Worm (Caenorhabditis elegans): Measurements from ENCODE around the gene Y41D4B.1.

Y41D4B.1 gene

DNA sequence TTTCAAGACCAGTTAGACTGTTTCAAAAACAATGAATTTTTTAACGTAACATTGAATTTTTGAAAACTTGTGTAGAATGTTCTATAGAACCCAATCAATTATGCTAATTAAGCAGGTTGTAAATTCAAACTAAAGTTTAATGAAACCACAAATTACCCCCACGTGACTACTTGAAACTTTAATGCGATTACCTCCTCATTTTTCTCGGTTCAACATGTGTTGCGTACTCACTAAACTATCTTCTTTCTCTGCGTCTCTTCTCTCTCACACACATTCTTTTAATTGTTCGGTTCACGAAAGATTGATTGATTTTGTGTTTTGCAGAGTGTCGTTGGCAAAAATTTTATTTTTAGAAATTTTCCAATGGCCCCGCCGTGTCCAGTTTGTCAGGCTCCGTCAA is 48.8 kb upstream of the Y41D4B.1 start, which contains the start of gene nhr-87 (continued):
- no peak for TF ChIP-seq unc-62 (GFP tag; optimal IDR thresholded peaks at IDR 0.05)
- TF ChIP-seq nhr-12 (tag; optimal IDR thresholded peaks at IDR 0.05) = no peak
- peak; percentile 58 for TF ChIP-seq nhr-47 (tag; optimal IDR thresholded peaks at IDR 0.05)
- TF ChIP-seq ces-1 (GFP tag; optimal IDR thresholded peaks at IDR 0.05) = no peak
- TF ChIP-seq alr-1 (tag; optimal IDR thresholded peaks at IDR 0.05; ENCODE audit: borderline replicate concordance) = no peak
- no peak for TF ChIP-seq ztf-4 (tag; optimal IDR thresholded peaks at IDR 0.05)
- peak; percentile 18 to 44 for TF ChIP-seq efl-1 (optimal IDR thresholded peaks at IDR 0.05)
- peak; percentile 21 to 83 for TF ChIP-seq efl-1 (GFP tag; optimal IDR thresholded peaks at IDR 0.05 in 1 of 2)
- TF ChIP-seq pag-3 (tag; optimal IDR thresholded peaks at IDR 0.05; ENCODE audit: borderline replicate concordance, insufficient read depth) = peak; percentile 87
- peak; percentile 82 for TF ChIP-seq mep-1 (tag; optimal IDR thresholded peaks at IDR 0.05)
- TF ChIP-seq mab-9 (GFP tag; IDR thresholded peaks at IDR 0.05) = no peak
- TF ChIP-seq C16A3.4 (tag; optimal IDR thresholded peaks at IDR 0.05) = peak; percentile 24
- no peak for TF ChIP-seq nhr-28 (tag; optimal IDR thresholded peaks at IDR 0.05)
- TF ChIP-seq xbp-1 (tag; optimal IDR thresholded peaks at IDR 0.05) = peak; percentile 38
- no peak for TF ChIP-seq snpc-4 (tag; optimal IDR thresholded peaks at IDR 0.05)
- TF ChIP-seq skn-1 (tag; optimal IDR thresholded peaks at IDR 0.05) = no peak
- TF ChIP-seq elt-2 (tag; optimal IDR thresholded peaks at IDR 0.05) = no peak
- no peak for TF ChIP-seq ceh-8 (GFP tag; optimal IDR thresholded peaks at IDR 0.05)
- TF ChIP-seq hlh-4 (tag; optimal IDR thresholded peaks at IDR 0.05) = no peak
- no peak for TF ChIP-seq lin-15B (tag; optimal IDR thresholded peaks at IDR 0.05)
- TF ChIP-seq isw-1 (GFP tag; IDR thresholded peaks at IDR 0.05) = no peak
- no peak for TF ChIP-seq fos-1 (tag; optimal IDR thresholded peaks at IDR 0.05)
- no peak for TF ChIP-seq unc-98 (GFP tag; IDR thresholded peaks at IDR 0.05)
- no peak for TF ChIP-seq aly-2 (tag; optimal IDR thresholded peaks at IDR 0.05)
- TF ChIP-seq ceh-82 (tag; optimal IDR thresholded peaks at IDR 0.05) = no peak
- TF ChIP-seq efl-3 (GFP tag; optimal IDR thresholded peaks at IDR 0.05) = no peak
- TF ChIP-seq pqm-1 (tag; optimal IDR thresholded peaks at IDR 0.05) = no peak
- no peak for TF ChIP-seq C34B4.2 (tag; optimal IDR thresholded peaks at IDR 0.05)
- TF ChIP-seq Y116A8C.19 (tag; optimal IDR thresholded peaks at IDR 0.05; ENCODE audit: borderline replicate concordance) = no peak
- no peak for TF ChIP-seq tlp-1 (tag; optimal IDR thresholded peaks at IDR 0.05)
- peak; percentile 88 for TF ChIP-seq vab-15 (tag; optimal IDR thresholded peaks at IDR 0.05)
- peak; percentile 78 for TF ChIP-seq grh-1 (GFP tag; IDR thresholded peaks at IDR 0.05)
- no peak for TF ChIP-seq F16B12.6 (tag; optimal IDR thresholded peaks at IDR 0.05)
- peak; percentile 89 for TF ChIP-seq lin-39 (tag; optimal IDR thresholded peaks at IDR 0.05)
- TF ChIP-seq dsc-1 (tag; optimal IDR thresholded peaks at IDR 0.05) = peak; percentile 56

DNA sequence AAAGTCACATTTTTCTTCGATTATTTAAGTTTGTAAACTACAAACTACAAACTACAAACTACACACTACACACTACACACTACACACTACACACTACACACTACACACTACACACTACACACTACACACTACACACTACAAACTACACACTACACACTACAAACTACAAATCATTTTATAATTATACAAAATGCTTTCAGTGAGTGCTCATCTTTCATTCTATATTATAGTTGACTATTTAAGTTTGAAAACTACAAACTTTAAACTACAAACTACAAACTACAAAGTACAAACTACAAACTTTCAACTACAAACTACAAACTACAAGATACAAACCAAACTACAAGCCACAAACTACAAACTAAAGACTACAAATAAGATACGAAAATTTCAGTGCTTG is 48.1 kb upstream of the Y41D4B.1 start:
- no peak for TF ChIP-seq pag-3 (tag; optimal IDR thresholded peaks at IDR 0.05; ENCODE audit: borderline replicate concordance, insufficient read depth)
- TF ChIP-seq nhr-12 (tag; optimal IDR thresholded peaks at IDR 0.05) = peak; percentile 53
- TF ChIP-seq nhr-28 (tag; optimal IDR thresholded peaks at IDR 0.05) = peak; percentile 24

DNA sequence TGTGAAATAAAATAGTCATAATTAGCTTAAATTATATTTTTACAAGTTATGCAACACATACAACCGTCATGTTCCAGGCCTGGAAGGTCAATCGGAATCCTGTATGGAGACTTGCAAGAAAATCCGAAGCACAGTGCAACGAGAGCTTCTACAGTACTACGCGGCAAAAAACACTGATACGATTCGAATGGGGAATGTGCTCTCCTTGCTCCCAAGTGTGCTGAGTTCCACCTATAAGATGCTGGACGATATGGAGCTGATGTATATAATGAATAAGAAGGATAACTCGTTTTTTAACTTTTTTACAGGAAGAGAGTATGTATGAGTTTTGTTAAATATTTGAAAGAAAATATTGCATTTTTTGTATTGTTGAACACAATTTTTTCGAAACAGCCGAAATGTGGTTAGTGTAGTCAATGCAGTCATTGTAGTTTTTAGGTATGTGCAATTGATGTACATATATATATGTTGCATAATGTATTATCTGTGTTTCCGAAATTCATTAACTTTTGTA is 46.1 kb upstream of the Y41D4B.1 start, which contains the start of gene nhr-146:
Gene nhr-146 (plus strand): TSS at position 464 of the 514 bp plus-strand sequence.
- no peak for TF ChIP-seq fos-1 (tag; optimal IDR thresholded peaks at IDR 0.05)
- no peak for TF ChIP-seq pax-3 (tag; optimal IDR thresholded peaks at IDR 0.05)
- TF ChIP-seq lin-15B (tag; optimal IDR thresholded peaks at IDR 0.05) = no peak
- TF ChIP-seq zip-4 (GFP tag; optimal IDR thresholded peaks at IDR 0.05) = no peak
- no peak for TF ChIP-seq ceh-90 (tag; optimal IDR thresholded peaks at IDR 0.05)
- no peak for TF ChIP-seq unc-62 (GFP tag; optimal IDR thresholded peaks at IDR 0.05)
- TF ChIP-seq zag-1 (tag; optimal IDR thresholded peaks at IDR 0.05) = no peak
- no peak for TF ChIP-seq ces-1 (GFP tag; optimal IDR thresholded peaks at IDR 0.05)
- no peak for TF ChIP-seq efl-3 (GFP tag; optimal IDR thresholded peaks at IDR 0.05)
- TF ChIP-seq aly-2 (tag; optimal IDR thresholded peaks at IDR 0.05) = no peak
- TF ChIP-seq fkh-4 (tag; optimal IDR thresholded peaks at IDR 0.05; ENCODE audit: borderline replicate concordance) = no peak
